Fruit fly (Drosophila melanogaster) whole organism, embryonic: Measurements from ENCODE around the gene Pep.

Experiments used
- Atf-2 ChIP-seq: fragments of 200-800 bp; sonication (Bioruptor generic); optimal IDR thresholded peaks from 2 replicates; lab custom pipeline; 2016; ENCODE audit warnings: missing biosample characterization, missing genetic modification characterization
- Bgb ChIP-seq: fragments of 200-800 bp; sonication (Bioruptor generic); IDR thresholded peaks from 2 replicates; pipeline ENCODE4 v1.3.6; 2022; ENCODE audit warnings: missing biosample characterization, missing genetic modification characterization; ENCODE audit not compliant: partially characterized antibody
- CG10366 ChIP-seq: fragments of 200-800 bp; sonication (Bioruptor generic); IDR thresholded peaks from 2 replicates; pipeline ENCODE4 v1.3.6; 2022; ENCODE audit warnings: missing biosample characterization, missing genetic modification characterization
- CG10959 ChIP-seq: fragments of 200-800 bp; sonication (Bioruptor generic); IDR thresholded peaks from 2 replicates; pipeline ENCODE4 v1.3.6; 2022; ENCODE audit warnings: missing biosample characterization, missing genetic modification characterization
- CG11247 ChIP-seq: fragments of 200-800 bp; sonication (Bioruptor generic); IDR thresholded peaks from 2 replicates; pipeline ENCODE4 v1.3.6; 2022; ENCODE audit warnings: missing biosample characterization, missing genetic modification characterization
- CG12104 ChIP-seq: fragments of 200-800 bp; sonication (Bioruptor generic); optimal IDR thresholded peaks from 3 replicates; lab custom pipeline; 2016; ENCODE audit warnings: missing biosample characterization, missing genetic modification characterization
- CG12219 ChIP-seq: fragments of 200-800 bp; sonication (Bioruptor generic); optimal IDR thresholded peaks from 3 replicates; lab custom pipeline; 2018; ENCODE audit warnings: missing biosample characterization, mild to moderate bottlenecking, missing genetic modification characterization
- CG13123 ChIP-seq: fragments of 200-800 bp; sonication (Bioruptor generic); optimal IDR thresholded peaks from 2 replicates; lab custom pipeline; 2016; ENCODE audit warnings: missing biosample characterization, missing genetic modification characterization
- CG15073 ChIP-seq: fragments of 200-800 bp; sonication (Bioruptor generic); optimal IDR thresholded peaks from 2 replicates; lab custom pipeline; 2016; ENCODE audit warnings: missing biosample characterization, missing genetic modification characterization
- CG1602 ChIP-seq: fragments of 200-800 bp; sonication (Bioruptor generic); optimal IDR thresholded peaks from 3 replicates; lab custom pipeline; 2016; ENCODE audit warnings: missing biosample characterization, missing genetic modification characterization
- CG1603 ChIP-seq: fragments of 200-800 bp; sonication (Bioruptor generic); optimal IDR thresholded peaks from 2 replicates; lab custom pipeline; 2019; ENCODE audit warnings: missing biosample characterization, mild to moderate bottlenecking, missing genetic modification characterization, moderate library complexity
- CG18262 ChIP-seq: fragments of 200-800 bp; optimal IDR thresholded peaks from 3 replicates; lab custom pipeline; 2019; ENCODE audit warnings: missing biosample characterization, mild to moderate bottlenecking, missing genetic modification characterization, moderate library complexity
- CG18764 ChIP-seq: fragments of 200-800 bp; sonication (Bioruptor generic); optimal IDR thresholded peaks from 3 replicates; lab custom pipeline; 2016; ENCODE audit warnings: missing biosample characterization, missing genetic modification characterization
- CG2116 ChIP-seq: fragments of 200-800 bp; sonication (Bioruptor generic); optimal IDR thresholded peaks from 3 replicates; lab custom pipeline; 2018; ENCODE audit warnings: missing biosample characterization, mild to moderate bottlenecking, missing genetic modification characterization
- CG2120 ChIP-seq: fragments of 200-800 bp; sonication (Bioruptor generic); optimal IDR thresholded peaks from 3 replicates; lab custom pipeline; 2016; ENCODE audit warnings: missing biosample characterization, missing genetic modification characterization
- CG32767 ChIP-seq: fragments of 200-800 bp; sonication (Bioruptor generic); IDR thresholded peaks from 2 replicates; pipeline ENCODE4 v1.3.6; 2022; ENCODE audit warnings: missing biosample characterization, missing genetic modification characterization
- CG34376 ChIP-seq: fragments of 200-800 bp; sonication (Bioruptor generic); optimal IDR thresholded peaks from 2 replicates; lab custom pipeline; 2018; ENCODE audit warnings: missing biosample characterization, mild to moderate bottlenecking, missing genetic modification characterization
- CG4328 ChIP-seq: fragments of 200-800 bp; sonication (Bioruptor generic); optimal IDR thresholded peaks from 3 replicates; lab custom pipeline; 2017; ENCODE audit warnings: missing biosample characterization, missing genetic modification reagents, missing genetic modification characterization
- CG4360 ChIP-seq: fragments of 200-800 bp; sonication (Bioruptor generic); IDR thresholded peaks from 2 replicates; pipeline ENCODE4 v1.3.6; 2022; ENCODE audit warnings: missing biosample characterization, missing genetic modification characterization
- CG4424 ChIP-seq: fragments of 200-800 bp; sonication (Bioruptor generic); optimal IDR thresholded peaks from 3 replicates; lab custom pipeline; 2016; ENCODE audit warnings: missing biosample characterization, missing genetic modification characterization
- CG6254 ChIP-seq: fragments of 200-800 bp; sonication (Bioruptor generic); optimal IDR thresholded peaks from 3 replicates; lab custom pipeline; 2017; ENCODE audit warnings: mild to moderate bottlenecking, missing biosample characterization, missing genetic modification reagents, missing genetic modification characterization
- CG7987 ChIP-seq: fragments of 200-800 bp; sonication (Bioruptor generic); optimal IDR thresholded peaks from 2 replicates; lab custom pipeline; 2018; ENCODE audit warnings: missing biosample characterization, mild to moderate bottlenecking, missing genetic modification characterization, moderate library complexity
- CG9727 ChIP-seq: fragments of 200-800 bp; sonication (Bioruptor generic); optimal IDR thresholded peaks from 3 replicates; lab custom pipeline; 2017; ENCODE audit warnings: missing biosample characterization, mild to moderate bottlenecking, missing genetic modification characterization
- D ChIP-seq, 2 experiments: fragments of 200-800 bp in 1 of 2; fragments of >200 bp in 1 of 2; sonication (Bioruptor generic) in 1 of 2; optimal IDR thresholded peaks; 2 replicates in 1 of 2; 3 replicates in 1 of 2; lab custom pipeline; 2017; ENCODE audit warnings: mild to moderate bottlenecking in 1 of 2, missing biosample characterization in 1 of 2, missing genetic modification characterization in 1 of 2, missing genetic modification reagents in 1 of 2
- Dek ChIP-seq: fragments of 200-800 bp; sonication (Bioruptor generic); optimal IDR thresholded peaks from 3 replicates; lab custom pipeline; 2019; ENCODE audit warnings: missing biosample characterization, mild to moderate bottlenecking, missing genetic modification characterization, moderate library complexity
- Dll ChIP-seq: fragments of 200-800 bp; sonication (Bioruptor generic); IDR thresholded peaks from 4 replicates; pipeline ENCODE4 v1.3.6; 2022; ENCODE audit warnings: missing biosample characterization, missing genetic modification characterization; ENCODE audit not compliant: partially characterized antibody
- Nf-YB ChIP-seq: fragments of 200-800 bp; sonication (Bioruptor generic); optimal IDR thresholded peaks from 3 replicates; lab custom pipeline; 2019; ENCODE audit warnings: missing biosample characterization, mild to moderate bottlenecking, missing genetic modification characterization, moderate library complexity
- Rfx ChIP-seq: fragments of 200-800 bp; sonication (Bioruptor generic); IDR thresholded peaks from 2 replicates; pipeline ENCODE4 v1.3.6; 2022; ENCODE audit warnings: missing biosample characterization, missing genetic modification characterization
- amos ChIP-seq: fragments of 200-800 bp; sonication (Bioruptor generic); IDR thresholded peaks from 2 replicates; pipeline ENCODE4 v1.3.6; 2022; ENCODE audit warnings: missing biosample characterization, missing genetic modification characterization; ENCODE audit not compliant: partially characterized antibody
- ase ChIP-seq: fragments of 200-800 bp; sonication (Bioruptor generic); IDR thresholded peaks from 3 replicates; pipeline ENCODE4 v1.3.6; 2022; ENCODE audit warnings: missing biosample characterization, missing genetic modification characterization
- bbx ChIP-seq: fragments of 200-800 bp; sonication (Bioruptor generic); IDR thresholded peaks from 2 replicates; pipeline ENCODE4 v1.3.6; 2022; ENCODE audit warnings: missing biosample characterization, missing genetic modification characterization; ENCODE audit not compliant: partially characterized antibody
- bcd ChIP-seq: fragments of 200-800 bp; sonication (Bioruptor generic); optimal IDR thresholded peaks from 2 replicates; lab custom pipeline; 2017; ENCODE audit warnings: missing biosample characterization, mild to moderate bottlenecking, missing genetic modification characterization
- bsh ChIP-seq, 2 experiments: fragments of 200-800 bp; sonication (Bioruptor generic); optimal IDR thresholded peaks; 2 replicates each; lab custom pipeline; 2017 to 2018; ENCODE audit warnings: mild to moderate bottlenecking in 2 of 2, missing biosample characterization in 2 of 2, missing genetic modification characterization in 2 of 2, moderate library complexity in 1 of 2
- chif ChIP-seq, 2 experiments: fragments of 200-800 bp; sonication (Bioruptor generic); optimal IDR thresholded peaks; 3 replicates each; lab custom pipeline; 2016; ENCODE audit warnings: missing biosample characterization in 2 of 2, missing genetic modification characterization in 2 of 2
- chinmo ChIP-seq: fragments of 200-800 bp; sonication (Bioruptor generic); IDR thresholded peaks from 4 replicates; pipeline ENCODE4 v1.3.6; 2022; ENCODE audit warnings: missing biosample characterization, missing genetic modification characterization; ENCODE audit not compliant: partially characterized antibody
- chn ChIP-seq: fragments of 200-800 bp; sonication (Bioruptor generic); optimal IDR thresholded peaks from 2 replicates; lab custom pipeline; 2016; ENCODE audit warnings: missing biosample characterization, missing genetic modification characterization
- dmrt99B ChIP-seq: fragments of 200-800 bp; sonication (Bioruptor generic); optimal IDR thresholded peaks from 2 replicates; lab custom pipeline; 2018; ENCODE audit warnings: missing biosample characterization, mild to moderate bottlenecking, missing genetic modification characterization, moderate library complexity
- kni ChIP-seq: fragments of 200-800 bp; sonication (Bioruptor generic); optimal IDR thresholded peaks from 3 replicates; lab custom pipeline; 2017; ENCODE audit warnings: mild to moderate bottlenecking, missing biosample characterization, missing genetic modification reagents, missing genetic modification characterization
- lola ChIP-seq, 3 experiments: fragments of >200 bp in 2 of 3; fragments of 200-800 bp in 1 of 3; sonication (Bioruptor generic) in 1 of 3; optimal IDR thresholded peaks; 2 replicates each; lab custom pipeline; 2017 to 2019; ENCODE audit warnings: missing biosample characterization in 3 of 3, missing genetic modification characterization in 3 of 3, mild to moderate bottlenecking in 1 of 3, moderate library complexity in 1 of 3
- mld ChIP-seq: fragments of 200-800 bp; sonication (Bioruptor generic); IDR thresholded peaks from 3 replicates; pipeline ENCODE4 v1.3.6; 2022; ENCODE audit warnings: missing biosample characterization, missing genetic modification characterization; ENCODE audit not compliant: partially characterized antibody
- seq ChIP-seq: fragments of 200-800 bp; sonication (Bioruptor generic); IDR thresholded peaks from 2 replicates; pipeline ENCODE4 v1.3.6; 2022; ENCODE audit warnings: missing biosample characterization, missing genetic modification characterization
- trh ChIP-seq: fragments of 200-800 bp; sonication (Bioruptor generic); optimal IDR thresholded peaks from 2 replicates; lab custom pipeline; 2016; ENCODE audit warnings: missing biosample characterization, missing genetic modification characterization
- vvl ChIP-seq: fragments of 200-800 bp; sonication (Bioruptor generic); IDR thresholded peaks from 2 replicates; pipeline ENCODE4 v1.3.6; 2022; ENCODE audit warnings: missing biosample characterization, missing genetic modification characterization

Gene Pep

dm6 chr3L:17610896-17611711 is 33.7 kb downstream of the Pep start (continued):
- TF ChIP-seq CG2116 (GFP tag; lab: Kevin White, UChicago) (peak; percentile 38), Nf-YB (GFP tag; lab: Kevin White, UChicago) (peak; percentile 43), kni (GFP tag; lab: Kevin White, UChicago) (no peak), Atf-2 (GFP tag; lab: Kevin White, UChicago) (no peak), chinmo (GFP tag; lab: Robert Waterston, UW) (no peak), chn (GFP tag; lab: Kevin White, UChicago) (peak; percentile 50), ase (peak; percentile 16; the same call in 1 of the 3 replicates), mld (no peak), trh (GFP tag; lab: Kevin White, UChicago) (peak; percentile 14), bbx (GFP tag; lab: Robert Waterston, UW) (no peak), CG1602 (GFP tag; lab: Kevin White, UChicago) (peak; percentile 63)

dm6 chr3L:17609068-17609382 is 35.8 kb downstream of the Pep start:
- TF ChIP-seq CG11247 (0 out of 2 replicates have a peak, but pooled peaks have one; percentile 28), CG13123 (GFP tag; lab: Kevin White, UChicago) (no peak), Dek (tag; lab: Kevin White, UChicago) (no peak), amos (GFP tag; lab: Robert Waterston, UW) (no peak), CG12219 (GFP tag; lab: Kevin White, UChicago) (no peak), CG32767 (no peak)

dm6 chr3L:17608185-17609067 is 36.4 kb downstream of the Pep start:
- TF ChIP-seq CG4328 (GFP tag; lab: Kevin White, UChicago) (no peak), Bgb (GFP tag; lab: Robert Waterston, UW) (no peak), CG18764 (GFP tag; lab: Kevin White, UChicago) (no peak), seq (GFP tag; lab: Robert Waterston, UW) (no peak), chif (GFP tag; optimal IDR thresholded peaks at IDR 0.05; lab: Kevin White, UChicago) (peak in 1 of 2 experiments; percentile 2), bsh (GFP tag; optimal IDR thresholded peaks at IDR 0.05; lab: Kevin White, UChicago) (no peak), CG10366 (GFP tag; lab: Robert Waterston, UW) (no peak), CG12104 (GFP tag; lab: Kevin White, UChicago) (no peak), CG15073 (GFP tag; lab: Kevin White, UChicago) (no peak), CG18262 (tag; lab: Kevin White, UChicago) (peak; percentile 30), CG9727 (peak; percentile 8), vvl (GFP tag; lab: Robert Waterston, UW) (no peak), CG7987 (GFP tag; lab: Kevin White, UChicago) (no peak), CG2120 (GFP tag; lab: Kevin White, UChicago) (no peak), lola (GFP tag; optimal IDR thresholded peaks at IDR 0.05; lab: Kevin White, UChicago) (peak in 1 of 3 experiments; percentile 3), Rfx (GFP tag; lab: Robert Waterston, UW) (no peak), CG10959 (GFP tag; lab: Robert Waterston, UW) (no peak), Dll (no peak), dmrt99B (tag; lab: Kevin White, UChicago) (peak; percentile 28), bcd (GFP tag; lab: Kevin White, UChicago) (peak; percentile 4), CG4360 (GFP tag; lab: Robert Waterston, UW) (peak; percentile 55; the same call in 1 of the 2 replicates), CG6254 (GFP tag; lab: Kevin White, UChicago) (no peak), D (optimal IDR thresholded peaks at IDR 0.05; lab: Kevin White, UChicago) (no peak), D (GFP tag; optimal IDR thresholded peaks at IDR 0.05; lab: Kevin White, UChicago) (peak; percentile 42), CG34376 (no peak), CG4424 (GFP tag; lab: Kevin White, UChicago) (peak; percentile 24), CG1603 (no peak)
